Comparison of ENCODE assay signal across 1 fruit fly cellular context in the genomic region with DNA sequence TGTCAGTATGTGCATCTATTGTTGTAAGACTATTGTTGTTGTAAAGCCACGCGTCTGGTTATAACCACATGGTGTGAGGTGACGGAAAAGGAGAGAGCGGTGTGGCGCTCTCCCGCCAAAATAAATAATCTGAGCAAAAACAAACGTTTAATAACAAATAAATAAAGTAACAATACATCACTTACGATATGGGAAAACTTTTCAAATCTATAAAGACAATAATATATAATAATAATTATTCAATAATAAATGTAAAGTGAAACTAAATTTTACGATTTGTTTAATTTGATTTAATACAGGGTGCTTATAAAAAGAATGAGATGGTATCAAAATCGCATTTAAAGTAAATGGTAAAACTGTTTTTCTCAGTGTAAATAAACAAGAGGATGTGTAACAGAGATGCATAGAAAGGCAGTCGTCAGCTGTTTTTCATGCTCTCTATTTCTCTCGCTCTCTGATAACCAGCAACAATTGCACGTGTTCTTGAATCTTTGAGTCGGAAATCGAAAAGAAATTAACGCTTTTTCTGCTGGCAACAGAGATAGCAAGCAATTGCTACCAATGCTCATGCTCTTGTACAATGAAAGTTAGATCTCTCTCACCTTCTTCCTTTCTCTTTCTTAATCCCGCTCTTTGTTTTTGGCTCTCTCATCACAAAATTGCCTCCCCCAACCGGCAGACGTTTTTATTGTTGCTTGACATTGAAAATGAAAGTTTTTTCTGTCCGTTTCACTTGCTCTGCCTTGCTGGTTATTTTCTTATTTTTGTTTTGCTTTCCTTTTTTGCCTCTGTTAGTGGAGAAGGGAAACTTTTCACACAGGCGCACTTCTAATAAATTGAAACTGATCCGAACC.
TF ChIP-seq lines count a peak whose summit lies in the region.

No protein-coding gene starts in this region.

TF ChIP-seq in whole organism, embryonic, 481 proteins besides CTCF, POLR2A, EP300 and RAD21 (continued from another document):
- TF ChIP-seq Lim3 (GFP tag; IDR thresholded peaks at IDR 0.05; lab: Robert Waterston, UW) = no peak
- TF ChIP-seq CG2889 (GFP tag; IDR thresholded peaks at IDR 0.05; lab: Robert Waterston, UW) = 0 out of 3 replicates have a peak, but pooled peaks have one; percentile 8
- TF ChIP-seq klu (GFP tag; IDR thresholded peaks at IDR 0.05; lab: Robert Waterston, UW) = no peak; the same call in 1 of the 2 replicates
- TF ChIP-seq Pdp1 (GFP tag; optimal IDR thresholded peaks at IDR 0.05; lab: Kevin White, UChicago) = no peak
- peak; percentile 91 for TF ChIP-seq nerfin-1 (tag; optimal IDR thresholded peaks at IDR 0.05; lab: Kevin White, UChicago)
- TF ChIP-seq CG12769 (tag; optimal IDR thresholded peaks at IDR 0.05; lab: Kevin White, UChicago) = no peak
- TF ChIP-seq ase (GFP tag; IDR thresholded peaks at IDR 0.05; lab: Robert Waterston, UW) = peak; percentile 70; the same call in 2 of the 3 replicates
- peak; percentile 66 for TF ChIP-seq Xbp1 (GFP tag; optimal IDR thresholded peaks at IDR 0.05; lab: Kevin White, UChicago)
- TF ChIP-seq ftz-f1 (GFP tag; optimal IDR thresholded peaks at IDR 0.05; lab: Kevin White, UChicago) = no peak
- peak; percentile 3 for TF ChIP-seq jumu (GFP tag; optimal IDR thresholded peaks at IDR 0.05; lab: Kevin White, UChicago)
- no peak for TF ChIP-seq pita (GFP tag; optimal IDR thresholded peaks at IDR 0.05; lab: Kevin White, UChicago)
- TF ChIP-seq CG42726 (GFP tag; IDR thresholded peaks at IDR 0.05; lab: Robert Waterston, UW; ENCODE audit: partially characterized antibody) = no peak
- TF ChIP-seq rib (GFP tag; IDR thresholded peaks at IDR 0.05; lab: Robert Waterston, UW) = no peak; the same call in 1 of the 2 replicates
- TF ChIP-seq inv (GFP tag; IDR thresholded peaks at IDR 0.05; lab: Robert Waterston, UW; ENCODE audit: partially characterized antibody) = no peak
- no peak for TF ChIP-seq br (optimal IDR thresholded peaks at IDR 0.05; lab: Kevin White, UChicago)
- peak; percentile 85 for TF ChIP-seq Sox102F (GFP tag; optimal IDR thresholded peaks at IDR 0.05; lab: Kevin White, UChicago)
- TF ChIP-seq gce (GFP tag; IDR thresholded peaks at IDR 0.05; lab: Robert Waterston, UW) = peak; percentile 91; the same call in 2 of the 3 replicates
- TF ChIP-seq Fer2 (tag; optimal IDR thresholded peaks at IDR 0.05; lab: Kevin White, UChicago) = peak; percentile 77
- TF ChIP-seq da (GFP tag; optimal IDR thresholded peaks at IDR 0.05; lab: Kevin White, UChicago) = no peak
- peak; percentile 38 for TF ChIP-seq pnt (GFP tag; optimal IDR thresholded peaks at IDR 0.05; lab: Kevin White, UChicago)
- peak; percentile 82 for TF ChIP-seq croc (GFP tag; conservative IDR thresholded peaks at IDR 0.05; lab: Robert Waterston, UW)
- TF ChIP-seq bcd (GFP tag; optimal IDR thresholded peaks at IDR 0.05; lab: Kevin White, UChicago) = peak; percentile 82
- TF ChIP-seq nerfin-2 (GFP tag; IDR thresholded peaks at IDR 0.05; lab: Robert Waterston, UW; ENCODE audit: partially characterized antibody) = no peak
- TF ChIP-seq Dfd (GFP tag; optimal IDR thresholded peaks at IDR 0.05; lab: Kevin White, UChicago) = no peak
- TF ChIP-seq gt (GFP tag; IDR thresholded peaks at IDR 0.05; lab: Robert Waterston, UW) = peak; percentile 39; the same call in 1 of the 2 replicates
- peak; percentile 43; the same call in 1 of the 2 replicates for TF ChIP-seq GATAe (GFP tag; conservative IDR thresholded peaks at IDR 0.05; lab: Robert Waterston, UW)
